Worm (Caenorhabditis elegans): Measurements from ENCODE around the gene ZK622.1.

The ZK622.1 gene

DNA sequence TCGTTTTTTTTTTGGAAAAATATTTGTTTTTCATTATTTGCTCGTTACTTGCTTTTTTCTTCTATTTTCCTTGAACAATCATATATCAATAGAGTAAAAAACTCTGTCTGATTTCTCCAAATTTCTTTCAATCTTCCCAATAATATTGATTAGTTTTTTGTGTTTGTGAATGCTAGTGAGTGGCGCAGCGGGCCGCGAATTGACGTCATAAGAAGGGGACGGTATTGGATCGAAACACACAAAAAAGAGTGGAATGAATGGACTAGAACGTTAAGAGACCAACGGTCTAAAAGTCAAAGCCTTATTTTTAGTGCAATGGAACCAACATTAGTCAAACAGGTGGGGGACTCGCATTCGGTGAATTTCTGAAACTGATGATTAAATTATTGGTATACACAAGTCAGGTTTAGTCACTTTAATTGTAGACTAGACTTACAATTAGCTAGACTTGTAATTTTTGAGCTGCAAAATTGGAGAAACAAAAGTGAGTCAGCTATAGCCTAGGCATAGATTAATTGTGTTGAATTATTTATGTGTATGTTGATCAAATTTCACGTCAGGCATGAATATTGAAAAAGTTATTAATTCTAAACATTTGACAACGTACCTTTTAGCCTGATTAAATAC lies 38.2 kb downstream of the ZK622.1 start:
- TF ChIP-seq nhr-21 (tag; optimal IDR thresholded peaks at IDR 0.05) (no peak), nhr-129 (tag; optimal IDR thresholded peaks at IDR 0.05) (peak; percentile 11), ceh-16 (tag; optimal IDR thresholded peaks at IDR 0.05) (no peak), ztf-11 (tag; optimal IDR thresholded peaks at IDR 0.05) (no peak), unc-55 (GFP tag; optimal IDR thresholded peaks at IDR 0.05) (no peak), alr-1 (tag; optimal IDR thresholded peaks at IDR 0.05) (no peak), blmp-1 (tag; optimal IDR thresholded peaks at IDR 0.05; ENCODE audit: insufficient read depth) (no peak), gmeb-1 (tag; optimal IDR thresholded peaks at IDR 0.05) (no peak), mab-5 (tag; optimal IDR thresholded peaks at IDR 0.05) (no peak), skn-1 (tag; optimal IDR thresholded peaks at IDR 0.05) (no peak), unc-39 (tag; optimal IDR thresholded peaks at IDR 0.05) (no peak), mbf-1 (tag; optimal IDR thresholded peaks at IDR 0.05) (no peak), zag-1 (tag; optimal IDR thresholded peaks at IDR 0.05) (no peak), egl-27 (tag; optimal IDR thresholded peaks at IDR 0.05) (no peak), sma-9 (GFP tag; optimal IDR thresholded peaks at IDR 0.05) (peak; percentile 13), sma-9 (tag; optimal IDR thresholded peaks at IDR 0.05) (no peak), fos-1 (tag; optimal IDR thresholded peaks at IDR 0.05) (peak; percentile 58), C34F6.9 (tag; optimal IDR thresholded peaks at IDR 0.05) (no peak), Y55F3AM.14 (GFP tag; optimal IDR thresholded peaks at IDR 0.05) (no peak), aly-2 (tag; optimal IDR thresholded peaks at IDR 0.05) (no peak), F13H6.1 (tag; optimal IDR thresholded peaks at IDR 0.05) (peak; percentile 43), ama-1 (optimal IDR thresholded peaks at IDR 0.05) (peak; percentile 2), nhr-12 (tag; optimal IDR thresholded peaks at IDR 0.05) (no peak), ZK546.5 (tag; optimal IDR thresholded peaks at IDR 0.05) (no peak), lin-39 (tag; optimal IDR thresholded peaks at IDR 0.05) (no peak), sma-3 (GFP tag; optimal IDR thresholded peaks at IDR 0.05) (peak; percentile 5), dmd-4 (tag; optimal IDR thresholded peaks at IDR 0.05) (no peak), snpc-4 (tag; optimal IDR thresholded peaks at IDR 0.05) (no peak), lsy-2 (tag; optimal IDR thresholded peaks at IDR 0.05) (no peak)

DNA sequence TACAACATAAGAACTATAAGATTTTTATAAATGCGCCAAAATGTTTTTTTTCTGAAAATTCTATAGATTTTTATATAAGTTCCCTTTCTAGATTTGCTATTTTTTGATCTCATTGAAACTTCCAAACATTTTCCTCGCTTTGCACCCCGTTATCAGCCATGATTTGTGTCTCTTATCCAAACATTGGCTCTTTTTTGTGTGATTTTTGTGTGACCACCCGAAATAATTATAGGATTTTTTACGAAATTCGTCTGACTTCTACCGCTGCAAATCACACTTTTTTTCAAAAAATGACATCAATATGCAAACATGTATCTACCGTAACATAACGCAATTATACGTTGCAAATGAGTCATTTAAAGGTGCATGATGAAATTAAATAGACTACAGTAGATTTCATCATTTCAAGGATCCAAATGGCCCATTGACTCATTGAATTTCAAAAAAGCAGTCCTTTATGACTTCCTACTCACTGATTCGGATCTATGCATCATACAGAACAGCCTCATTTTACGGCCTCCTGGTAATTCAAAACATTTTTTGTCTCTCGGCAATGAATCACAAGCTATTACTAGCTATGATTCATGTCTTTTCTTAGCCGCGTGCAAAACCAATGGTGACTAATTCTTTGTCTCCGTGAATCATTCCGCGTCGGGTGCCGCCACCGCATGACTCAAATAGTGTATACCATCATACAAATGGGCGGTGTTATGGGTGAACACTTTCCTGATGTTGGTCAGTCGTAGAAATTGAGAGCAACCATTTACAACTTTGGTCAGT lies 38.9 kb downstream of the ZK622.1 start:
- TF ChIP-seq fos-1 (tag; optimal IDR thresholded peaks at IDR 0.05) (peak; percentile 37), nhr-12 (tag; optimal IDR thresholded peaks at IDR 0.05) (no peak), mab-5 (tag; optimal IDR thresholded peaks at IDR 0.05) (no peak), ZK546.5 (tag; optimal IDR thresholded peaks at IDR 0.05) (no peak), sma-9 (GFP tag; optimal IDR thresholded peaks at IDR 0.05) (peak; percentile 53), sma-9 (tag; optimal IDR thresholded peaks at IDR 0.05) (no peak), nhr-21 (tag; optimal IDR thresholded peaks at IDR 0.05) (peak; percentile 15), nhr-129 (tag; optimal IDR thresholded peaks at IDR 0.05) (no peak), peb-1 (tag; optimal IDR thresholded peaks at IDR 0.05) (no peak), ztf-1 (GFP tag; conservative IDR thresholded peaks at IDR 0.05) (no peak), skn-1 (tag; optimal IDR thresholded peaks at IDR 0.05) (no peak)

DNA sequence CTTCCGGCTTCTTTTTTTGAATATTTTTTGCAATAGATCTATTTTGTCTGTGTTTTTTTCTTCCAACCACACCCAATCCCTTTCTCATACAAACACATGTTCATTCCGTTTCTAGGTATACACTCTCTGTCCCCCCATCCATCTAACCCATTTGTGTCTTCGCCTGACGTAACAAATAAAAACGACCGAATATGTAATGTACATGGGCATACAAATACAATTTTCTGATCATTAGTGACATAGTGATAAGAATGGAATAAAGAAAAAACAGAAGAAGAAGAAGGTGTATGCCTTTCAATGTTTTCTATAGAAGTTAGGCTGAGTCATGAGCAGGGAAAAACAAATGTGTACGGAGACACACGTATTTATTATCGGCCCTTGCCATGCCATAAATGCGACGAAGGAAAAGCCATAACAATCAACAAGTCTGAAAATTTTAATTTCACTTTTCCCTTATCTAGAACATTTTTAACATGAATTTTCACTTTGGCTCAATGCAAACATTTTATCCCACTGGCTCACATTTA lies 40.2 kb downstream of the ZK622.1 start:
- TF ChIP-seq dmd-4 (tag; optimal IDR thresholded peaks at IDR 0.05): no peak
- peak; percentile 6 for TF ChIP-seq sma-9 (GFP tag; optimal IDR thresholded peaks at IDR 0.05)
- TF ChIP-seq sma-9 (tag; optimal IDR thresholded peaks at IDR 0.05): no peak
- TF ChIP-seq nhr-25 (tag; optimal IDR thresholded peaks at IDR 0.05): no peak
- no peak for TF ChIP-seq blmp-1 (tag; optimal IDR thresholded peaks at IDR 0.05; ENCODE audit: insufficient read depth)
- no peak for TF ChIP-seq nhr-10 (tag; optimal IDR thresholded peaks at IDR 0.05)
- TF ChIP-seq unc-55 (GFP tag; optimal IDR thresholded peaks at IDR 0.05): no peak
- TF ChIP-seq fos-1 (tag; optimal IDR thresholded peaks at IDR 0.05): peak; percentile 53
- TF ChIP-seq gmeb-1 (tag; optimal IDR thresholded peaks at IDR 0.05): no peak
- TF ChIP-seq nhr-21 (tag; optimal IDR thresholded peaks at IDR 0.05): peak; percentile 19
- no peak for TF ChIP-seq nhr-129 (tag; optimal IDR thresholded peaks at IDR 0.05)
- no peak for TF ChIP-seq aly-2 (tag; optimal IDR thresholded peaks at IDR 0.05)
- TF ChIP-seq nhr-11 (tag; optimal IDR thresholded peaks at IDR 0.05): no peak
- no peak for TF ChIP-seq unc-39 (tag; optimal IDR thresholded peaks at IDR 0.05)

DNA sequence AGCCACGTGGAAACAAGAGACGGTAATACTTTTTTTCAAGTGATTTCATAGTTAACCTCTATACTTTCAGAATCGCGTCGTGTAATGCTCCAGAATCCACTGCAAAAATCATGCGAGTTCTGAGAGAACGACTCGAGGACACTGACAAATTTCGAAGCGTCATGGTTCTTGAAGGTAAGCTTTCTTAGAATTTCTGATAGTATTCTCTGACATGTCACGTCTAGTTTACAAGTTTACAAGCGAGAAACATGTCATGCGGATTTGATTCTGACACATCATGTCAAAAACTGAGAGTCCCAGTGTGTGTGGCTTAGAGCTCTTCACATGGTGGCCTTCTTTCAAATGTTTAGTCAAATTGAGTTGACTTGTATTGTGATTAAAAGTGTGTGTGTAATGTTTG lies 41.0 kb downstream of the ZK622.1 start:
- peak; percentile 2 for TF ChIP-seq lin-13 (GFP tag; optimal IDR thresholded peaks at IDR 0.05)
- TF ChIP-seq lsy-2 (tag; optimal IDR thresholded peaks at IDR 0.05): peak in 1 of 2 experiments; percentile 12
- TF ChIP-seq nhr-129 (tag; optimal IDR thresholded peaks at IDR 0.05): peak; percentile 56
- TF ChIP-seq C34F6.9 (tag; optimal IDR thresholded peaks at IDR 0.05): peak; percentile 15
- TF ChIP-seq nhr-23 (tag; optimal IDR thresholded peaks at IDR 0.05): no peak
- TF ChIP-seq mbf-1 (tag; optimal IDR thresholded peaks at IDR 0.05): no peak
- TF ChIP-seq alr-1 (tag; optimal IDR thresholded peaks at IDR 0.05): no peak
- TF ChIP-seq ztf-4 (tag; optimal IDR thresholded peaks at IDR 0.05): no peak
- TF ChIP-seq nhr-21 (tag; optimal IDR thresholded peaks at IDR 0.05): peak; percentile 31
